Fruit fly (Drosophila melanogaster) whole organism, prepupa: ENCODE measurements around the gene CG18586.

Source experiments
- Blimp-1 ChIP-seq: fragments of 200-800 bp; sonication (Bioruptor generic); optimal IDR thresholded peaks from 3 replicates; lab custom pipeline; 2017; ENCODE audit warnings: missing biosample characterization, missing genetic modification characterization, mild to moderate bottlenecking, moderate library complexity, missing genetic modification reagents
- CG10631 ChIP-seq: fragments of 200-800 bp; sonication (Bioruptor generic); optimal IDR thresholded peaks from 2 replicates; lab custom pipeline; 2016; ENCODE audit warnings: missing biosample characterization, missing genetic modification characterization
- CG10669 ChIP-seq: fragments of 200-800 bp; sonication (Bioruptor generic); optimal IDR thresholded peaks from 3 replicates; lab custom pipeline; 2018; ENCODE audit warnings: missing biosample characterization, mild to moderate bottlenecking, missing genetic modification characterization, moderate library complexity
- CG11294 ChIP-seq: fragments of 200-800 bp; sonication (Bioruptor generic); IDR thresholded peaks from 2 replicates; pipeline ENCODE4 v1.3.6; 2022; ENCODE audit warnings: missing biosample characterization, missing genetic modification characterization
- CG16779 ChIP-seq: fragments of 200-800 bp; sonication (Bioruptor generic); optimal IDR thresholded peaks from 3 replicates; lab custom pipeline; 2017; ENCODE audit warnings: missing biosample characterization, mild to moderate bottlenecking, missing genetic modification characterization
- CG3032 ChIP-seq: fragments of 200-800 bp; optimal IDR thresholded peaks from 2 replicates; lab custom pipeline; 2019; ENCODE audit warnings: missing biosample characterization, mild to moderate bottlenecking, missing genetic modification characterization, moderate library complexity
- CG31627 ChIP-seq: fragments of 200-800 bp; sonication (Bioruptor generic); optimal IDR thresholded peaks from 3 replicates; lab custom pipeline; 2016; ENCODE audit warnings: missing biosample characterization, missing genetic modification characterization
- CG32006 ChIP-seq: fragments of 200-800 bp; sonication (Bioruptor generic); optimal IDR thresholded peaks from 3 replicates; lab custom pipeline; 2017; ENCODE audit warnings: missing biosample characterization, mild to moderate bottlenecking, missing genetic modification characterization
- CG34406 ChIP-seq: fragments of 200-800 bp; sonication (Bioruptor generic); optimal IDR thresholded peaks from 3 replicates; lab custom pipeline; 2016; ENCODE audit warnings: missing biosample characterization, missing genetic modification characterization
- CG4318 ChIP-seq: fragments of 200-800 bp; sonication (Bioruptor generic); optimal IDR thresholded peaks from 3 replicates; lab custom pipeline; 2017; ENCODE audit warnings: missing biosample characterization, mild to moderate bottlenecking, missing genetic modification characterization
- CG6163 ChIP-seq: fragments of 200-800 bp; sonication (Bioruptor generic); IDR thresholded peaks from 3 replicates; pipeline ENCODE4 v1.3.6; 2022; ENCODE audit warnings: missing biosample characterization, missing genetic modification characterization
- CG6276 ChIP-seq: fragments of 200-800 bp; sonication (Bioruptor generic); optimal IDR thresholded peaks from 2 replicates; lab custom pipeline; 2017; ENCODE audit warnings: missing biosample characterization, mild to moderate bottlenecking, missing genetic modification characterization
- CG6792 ChIP-seq: fragments of 200-800 bp; sonication (Bioruptor generic); optimal IDR thresholded peaks from 3 replicates; lab custom pipeline; 2016; ENCODE audit warnings: missing biosample characterization, missing genetic modification characterization
- CG6808 ChIP-seq: fragments of 200-800 bp; sonication (Bioruptor generic); optimal IDR thresholded peaks from 3 replicates; lab custom pipeline; 2017; ENCODE audit warnings: missing biosample characterization, missing genetic modification characterization, mild to moderate bottlenecking, moderate library complexity, missing genetic modification reagents
- CG6854 ChIP-seq: fragments of 200-800 bp; sonication (Bioruptor generic); optimal IDR thresholded peaks from 2 replicates; lab custom pipeline; 2017; ENCODE audit warnings: missing biosample characterization, mild to moderate bottlenecking, missing genetic modification characterization
- CG7368 ChIP-seq: fragments of 200-800 bp; sonication (Bioruptor generic); optimal IDR thresholded peaks from 3 replicates; lab custom pipeline; 2016; ENCODE audit warnings: missing biosample characterization, missing genetic modification characterization
- CG8119 ChIP-seq: fragments of 200-800 bp; sonication (Bioruptor generic); IDR thresholded peaks from 3 replicates; pipeline ENCODE4 v1.3.6; 2022; ENCODE audit warnings: missing biosample characterization, missing genetic modification characterization
- CG8319 ChIP-seq: fragments of 200-800 bp; sonication (Bioruptor generic); optimal IDR thresholded peaks from 3 replicates; lab custom pipeline; 2016; ENCODE audit warnings: missing biosample characterization, missing genetic modification characterization
- CG8632 ChIP-seq: fragments of 200-800 bp; sonication (Bioruptor generic); optimal IDR thresholded peaks from 3 replicates; lab custom pipeline; 2016; ENCODE audit warnings: missing biosample characterization, missing genetic modification characterization
- CG9139 ChIP-seq: fragments of 200-800 bp; sonication (Bioruptor generic); optimal IDR thresholded peaks from 3 replicates; lab custom pipeline; 2017; ENCODE audit warnings: missing biosample characterization, mild to moderate bottlenecking, missing genetic modification characterization
- Eip75B ChIP-seq: fragments of 200-800 bp; sonication (Bioruptor generic); optimal IDR thresholded peaks from 3 replicates; lab custom pipeline; 2016; ENCODE audit warnings: missing biosample characterization, missing genetic modification characterization
- Eip78C ChIP-seq: fragments of 200-800 bp; sonication (Bioruptor generic); peaks from one replicate; lab custom pipeline; 2016; ENCODE audit warnings: missing biosample characterization, missing genetic modification characterization
- Eip93F ChIP-seq: fragments of 200-800 bp; sonication (Bioruptor generic); optimal IDR thresholded peaks from 2 replicates; lab custom pipeline; 2016; ENCODE audit warnings: missing biosample characterization, mild to moderate bottlenecking, missing genetic modification characterization
- Ets96B ChIP-seq: fragments of 200-800 bp; optimal IDR thresholded peaks from 2 replicates; lab custom pipeline; 2019; ENCODE audit warnings: missing biosample characterization, mild to moderate bottlenecking, missing genetic modification characterization, moderate library complexity
- Gug ChIP-seq: fragments of 200-800 bp; sonication (Bioruptor generic); IDR thresholded peaks from 2 replicates; pipeline ENCODE4 v1.3.6; 2022; ENCODE audit warnings: missing biosample characterization, missing genetic modification characterization
- Hr38 ChIP-seq: sonication (Bioruptor generic); optimal IDR thresholded peaks from 2 replicates; lab custom pipeline; 2016; ENCODE audit warnings: missing biosample characterization, missing genetic modification characterization
- Hr39 ChIP-seq: fragments of 200-800 bp; sonication (Bioruptor generic); optimal IDR thresholded peaks from 2 replicates; lab custom pipeline; 2016; ENCODE audit warnings: missing biosample characterization, missing genetic modification characterization
- Hr4 ChIP-seq: fragments of 200-800 bp; sonication (Bioruptor generic); optimal IDR thresholded peaks from 3 replicates; lab custom pipeline; 2016; ENCODE audit warnings: missing biosample characterization, missing genetic modification characterization
- Lpt ChIP-seq: fragments of 200-800 bp; sonication (Bioruptor generic); optimal IDR thresholded peaks from 3 replicates; lab custom pipeline; 2016; ENCODE audit warnings: missing biosample characterization, missing genetic modification characterization
- Met ChIP-seq: fragments of 200-800 bp; sonication (Bioruptor generic); optimal IDR thresholded peaks from 3 replicates; lab custom pipeline; 2016; ENCODE audit warnings: missing biosample characterization, missing genetic modification characterization
- Smox ChIP-seq: fragments of 200-800 bp; sonication (Bioruptor generic); optimal IDR thresholded peaks from 3 replicates; lab custom pipeline; 2016; ENCODE audit warnings: missing biosample characterization, missing genetic modification characterization
- Sox102F ChIP-seq: fragments of 200-800 bp; sonication (Bioruptor generic); optimal IDR thresholded peaks from 2 replicates; lab custom pipeline; 2016; ENCODE audit warnings: missing biosample characterization, mild to moderate bottlenecking, missing genetic modification characterization
- Sox14 ChIP-seq: fragments of 200-800 bp; sonication (Bioruptor generic); optimal IDR thresholded peaks from 3 replicates; lab custom pipeline; 2016; ENCODE audit warnings: missing biosample characterization, missing genetic modification characterization
- Sox15 ChIP-seq: fragments of 200-800 bp; sonication (Bioruptor generic); optimal IDR thresholded peaks from 3 replicates; lab custom pipeline; 2016; ENCODE audit warnings: missing biosample characterization, missing genetic modification characterization
- achi ChIP-seq: fragments of 200-800 bp; sonication (Bioruptor generic); optimal IDR thresholded peaks from 3 replicates; lab custom pipeline; 2016; ENCODE audit warnings: missing biosample characterization, missing genetic modification characterization
- acj6 ChIP-seq: fragments of 200-800 bp; sonication (Bioruptor generic); optimal IDR thresholded peaks from 3 replicates; lab custom pipeline; 2016; ENCODE audit warnings: missing biosample characterization, missing genetic modification characterization
- dac ChIP-seq: fragments of 200-800 bp; sonication (Bioruptor generic); optimal IDR thresholded peaks from 2 replicates; lab custom pipeline; 2017; ENCODE audit warnings: missing biosample characterization, mild to moderate bottlenecking, missing genetic modification characterization
- dsx ChIP-seq: fragments of 200-800 bp; optimal IDR thresholded peaks from 3 replicates; lab custom pipeline; 2019; ENCODE audit warnings: missing biosample characterization, mild to moderate bottlenecking, missing genetic modification characterization, moderate library complexity; ENCODE audit not compliant: poor library complexity, severe bottlenecking
- fkh ChIP-seq: fragments of 200-800 bp; sonication (Bioruptor generic); optimal IDR thresholded peaks from 3 replicates; lab custom pipeline; 2017; ENCODE audit warnings: missing biosample characterization, mild to moderate bottlenecking, missing genetic modification characterization, moderate library complexity
- lz ChIP-seq: fragments of 200-800 bp; sonication (Bioruptor generic); optimal IDR thresholded peaks from 3 replicates; lab custom pipeline; 2016; ENCODE audit warnings: missing biosample characterization, missing genetic modification characterization
- pdm3 ChIP-seq: fragments of 200-800 bp; sonication (Bioruptor generic); optimal IDR thresholded peaks from 3 replicates; lab custom pipeline; 2016; ENCODE audit warnings: missing biosample characterization, missing genetic modification characterization
- salr ChIP-seq, 2 experiments: fragments of 200-800 bp; sonication (Bioruptor generic); optimal IDR thresholded peaks; 3 replicates each; lab custom pipeline; 2016 to 2018; ENCODE audit warnings: missing biosample characterization in 2 of 2, missing genetic modification characterization in 2 of 2, mild to moderate bottlenecking in 1 of 2
- spab ChIP-seq: fragments of 200-800 bp; sonication (Bioruptor generic); optimal IDR thresholded peaks from 2 replicates; lab custom pipeline; 2017; ENCODE audit warnings: missing biosample characterization, mild to moderate bottlenecking, missing genetic modification characterization, missing genetic modification reagents
- ss ChIP-seq, 2 experiments: fragments of 200-800 bp; sonication (Bioruptor generic); optimal IDR thresholded peaks; 2 replicates in 1 of 2; 3 replicates in 1 of 2; lab custom pipeline; 2017 to 2018; ENCODE audit warnings: mild to moderate bottlenecking in 2 of 2, missing biosample characterization in 2 of 2, missing genetic modification characterization in 2 of 2, moderate library complexity in 1 of 2
- svp ChIP-seq: fragments of 200-800 bp; sonication (Bioruptor generic); peaks from one replicate; lab custom pipeline; 2016; ENCODE audit warnings: missing biosample characterization, missing genetic modification characterization
- topi ChIP-seq: fragments of 200-800 bp; sonication (Bioruptor generic); optimal IDR thresholded peaks from 3 replicates; lab custom pipeline; 2016; ENCODE audit warnings: missing biosample characterization, missing genetic modification characterization
- vri ChIP-seq: fragments of 200-800 bp; sonication (Bioruptor generic); optimal IDR thresholded peaks from 3 replicates; lab custom pipeline; 2016; ENCODE audit warnings: missing biosample characterization, mild to moderate bottlenecking, missing genetic modification characterization

CG18586 gene

DNA sequence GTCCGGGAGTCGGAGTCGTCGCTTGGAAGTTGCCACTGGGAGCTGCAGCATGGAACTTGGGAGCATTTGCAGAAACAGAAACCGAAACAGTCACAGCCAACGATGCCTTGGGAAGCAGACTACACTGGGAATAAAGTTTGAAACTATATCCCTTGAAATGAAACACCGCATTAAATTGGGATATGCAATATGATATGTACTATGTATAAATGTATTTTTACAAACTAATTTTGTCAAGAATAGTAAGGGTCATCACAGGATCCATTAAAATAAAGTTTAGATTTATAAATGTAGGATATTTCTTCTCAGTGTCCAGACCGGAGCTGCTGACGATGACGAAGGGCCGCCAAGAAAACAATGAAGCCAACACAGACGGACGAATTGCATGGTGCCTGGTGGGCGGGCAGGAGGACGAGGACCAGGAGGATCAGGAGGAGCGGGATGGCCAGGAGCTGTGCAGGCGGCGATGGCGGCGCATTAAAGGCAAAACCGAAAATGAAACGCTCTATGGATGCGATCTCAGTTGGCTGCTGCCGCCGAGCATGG is 9.2 kb upstream of the CG18586 start (continued):
- no peak for TF ChIP-seq CG6854 (GFP tag; lab: Kevin White, UChicago)
- peak in 1 of 2 experiments; percentile 17 for TF ChIP-seq salr (GFP tag; optimal IDR thresholded peaks at IDR 0.05; lab: Kevin White, UChicago)
- peak; percentile 7 for TF ChIP-seq CG9139 (GFP tag; lab: Kevin White, UChicago)
- no peak for TF ChIP-seq Gug
- TF ChIP-seq CG32006 (GFP tag; lab: Kevin White, UChicago) = no peak
- TF ChIP-seq CG10669 (GFP tag; lab: Kevin White, UChicago) = peak; percentile 52
- peak; percentile 10 for TF ChIP-seq CG8632 (GFP tag; lab: Kevin White, UChicago)
- peak; percentile 78 for TF ChIP-seq svp (GFP tag; lab: Kevin White, UChicago)
- peak; percentile 30 for TF ChIP-seq achi (GFP tag; lab: Kevin White, UChicago)
- TF ChIP-seq CG6163 (GFP tag; lab: Robert Waterston, UW) = 0 out of 3 replicates have a peak, but pooled peaks have one; percentile 38
- TF ChIP-seq Ets96B (tag; lab: Kevin White, UChicago) = peak; percentile 60
- no peak for TF ChIP-seq lz (GFP tag; lab: Kevin White, UChicago)
- TF ChIP-seq Blimp-1 (GFP tag; lab: Kevin White, UChicago) = no peak
- peak; percentile 3 for TF ChIP-seq vri (GFP tag; lab: Kevin White, UChicago)
- peak; percentile 12 for TF ChIP-seq Hr39
- TF ChIP-seq Hr4 (GFP tag; lab: Kevin White, UChicago) = no peak
- peak; percentile 4 for TF ChIP-seq Sox102F
- peak; percentile 27 to 32 for TF ChIP-seq ss (GFP tag; optimal IDR thresholded peaks at IDR 0.05; lab: Kevin White, UChicago)
- peak; percentile 34 for TF ChIP-seq topi (GFP tag; lab: Kevin White, UChicago)

DNA sequence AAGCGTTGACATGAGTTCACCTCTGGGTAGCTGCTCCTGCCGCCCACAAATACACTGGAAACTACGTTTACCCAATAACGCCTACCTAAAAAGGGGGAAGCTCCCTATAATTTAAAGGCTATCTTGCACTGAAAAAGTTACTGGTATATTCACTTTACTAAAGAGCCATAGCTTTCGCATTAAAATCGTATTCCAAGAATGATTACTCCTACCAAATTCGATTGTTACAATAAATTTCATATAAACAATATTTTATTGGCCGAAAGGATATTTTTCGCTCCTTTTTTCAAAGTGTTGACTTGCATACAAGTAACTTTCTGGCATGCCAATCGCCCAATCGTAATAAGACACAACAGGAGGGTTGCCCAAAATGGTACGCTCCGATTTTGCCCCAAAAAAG is 6.2 kb upstream of the CG18586 start:
- TF ChIP-seq CG6854 (GFP tag; lab: Kevin White, UChicago) = no peak
- TF ChIP-seq CG32006 (GFP tag; lab: Kevin White, UChicago) = no peak
- peak; percentile 50 for TF ChIP-seq Hr39
- TF ChIP-seq CG6792 (GFP tag; lab: Kevin White, UChicago) = peak; percentile 34
- TF ChIP-seq CG6276 = no peak
- peak; percentile 65 for TF ChIP-seq Smox (GFP tag; lab: Kevin White, UChicago)
- TF ChIP-seq CG31627 (GFP tag; lab: Kevin White, UChicago) = peak; percentile 56
- no peak for TF ChIP-seq Hr4 (GFP tag; lab: Kevin White, UChicago)
- TF ChIP-seq CG4318 = no peak
- TF ChIP-seq CG7368 = no peak
- peak; percentile 34 for TF ChIP-seq Sox14
- TF ChIP-seq dsx = no peak
- TF ChIP-seq Gug = no peak
- no peak for TF ChIP-seq CG6163 (GFP tag; lab: Robert Waterston, UW)
- peak; percentile 49 for TF ChIP-seq pdm3 (GFP tag; lab: Kevin White, UChicago)
- peak; percentile 64 for TF ChIP-seq Sox102F
- no peak for TF ChIP-seq Lpt (GFP tag; lab: Kevin White, UChicago)
- no peak for TF ChIP-seq Ets96B (tag; lab: Kevin White, UChicago)
- TF ChIP-seq Met (GFP tag; lab: Kevin White, UChicago) = peak; percentile 66
- TF ChIP-seq CG3032 (tag; lab: Kevin White, UChicago) = no peak
- TF ChIP-seq dac (GFP tag; lab: Kevin White, UChicago) = no peak
- no peak for TF ChIP-seq Eip93F
- peak; percentile 11 for TF ChIP-seq CG6808 (GFP tag; lab: Kevin White, UChicago)
- no peak for TF ChIP-seq Sox15 (GFP tag; lab: Kevin White, UChicago)
- TF ChIP-seq CG34406 (GFP tag; lab: Kevin White, UChicago) = no peak
- TF ChIP-seq CG11294 (GFP tag; lab: Robert Waterston, UW) = no peak
- TF ChIP-seq acj6 (GFP tag; lab: Kevin White, UChicago) = peak; percentile 32
- TF ChIP-seq vri (GFP tag; lab: Kevin White, UChicago) = peak; percentile 26
- no peak for TF ChIP-seq salr (GFP tag; optimal IDR thresholded peaks at IDR 0.05; lab: Kevin White, UChicago)
- no peak for TF ChIP-seq CG8319 (GFP tag; lab: Kevin White, UChicago)
- no peak for TF ChIP-seq ss (GFP tag; optimal IDR thresholded peaks at IDR 0.05; lab: Kevin White, UChicago)
- no peak for TF ChIP-seq CG8632 (GFP tag; lab: Kevin White, UChicago)
- TF ChIP-seq CG10631 = peak; percentile 16
- TF ChIP-seq spab = no peak
- no peak for TF ChIP-seq CG10669 (GFP tag; lab: Kevin White, UChicago)
- peak; percentile 27 for TF ChIP-seq achi (GFP tag; lab: Kevin White, UChicago)
- peak; percentile 86 for TF ChIP-seq Eip78C (GFP tag; lab: Kevin White, UChicago)
- no peak for TF ChIP-seq Hr38
- TF ChIP-seq fkh (GFP tag; lab: Kevin White, UChicago) = no peak
- no peak for TF ChIP-seq CG8119 (GFP tag; lab: Robert Waterston, UW)
- peak; percentile 18 for TF ChIP-seq Eip75B (GFP tag; lab: Kevin White, UChicago)
- TF ChIP-seq CG16779 (tag; lab: Kevin White, UChicago) = no peak
